Worm (Caenorhabditis elegans): Measurements from ENCODE around the gene cyn-2.
A peak's percentile ranks its signal among the peaks of the same experiment; 100 is the strongest.

Gene cyn-2

DNA sequence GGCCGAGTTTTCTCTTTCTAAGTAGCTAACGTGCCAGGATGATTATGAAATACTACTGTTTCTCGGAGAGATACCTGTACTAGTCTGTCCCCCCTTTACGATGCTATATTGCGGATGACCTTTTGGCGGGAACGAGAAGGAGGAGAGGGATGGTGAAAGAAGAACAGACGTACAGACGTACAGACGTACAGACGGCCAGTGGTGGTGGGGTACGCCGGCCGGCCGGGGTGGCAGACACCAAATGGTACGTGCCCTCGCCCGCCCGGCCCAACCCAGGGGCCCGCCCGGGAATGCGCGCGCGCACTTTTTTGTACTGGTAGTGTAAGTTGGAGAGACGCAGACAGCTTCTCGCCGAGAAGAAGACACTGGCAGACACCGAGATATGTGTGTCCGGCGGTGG lies 28.6 kb downstream of the cyn-2 start (continued):
- TF ChIP-seq lsl-1 (GFP tag; optimal IDR thresholded peaks at IDR 0.05) (no peak), madf-6 (GFP tag; IDR thresholded peaks at IDR 0.05) (peak; percentile 36; the same call in 1 of the 2 replicates), attf-5 (GFP tag; optimal IDR thresholded peaks at IDR 0.05) (no peak), athp-1 (tag; optimal IDR thresholded peaks at IDR 0.05) (no peak), atf-7 (tag; optimal IDR thresholded peaks at IDR 0.05) (no peak), Y67H2A.10 (GFP tag; conservative IDR thresholded peaks at IDR 0.05) (no peak), ceh-91 (GFP tag; IDR thresholded peaks at IDR 0.05) (no peak), sptf-2 (GFP tag; optimal IDR thresholded peaks at IDR 0.05) (no peak), sea-2 (GFP tag; IDR thresholded peaks at IDR 0.05) (no peak), repo-1 (tag; optimal IDR thresholded peaks at IDR 0.05) (peak; percentile 48), dpl-1 (GFP tag; optimal IDR thresholded peaks at IDR 0.05) (no peak), C06A6.2 (GFP tag; conservative IDR thresholded peaks at IDR 0.05) (peak; percentile 45; the same call in 1 of the 2 replicates), cebp-1 (GFP tag; IDR thresholded peaks at IDR 0.05) (no peak; the same call in 1 of the 2 replicates), cebp-1 (tag; optimal IDR thresholded peaks at IDR 0.05) (peak; percentile 60), ztf-26 (tag; optimal IDR thresholded peaks at IDR 0.05) (peak; percentile 33), hlh-26 (GFP tag; conservative IDR thresholded peaks at IDR 0.05) (no peak), mxl-1 (tag; optimal IDR thresholded peaks at IDR 0.05) (no peak), somi-1 (GFP tag; optimal IDR thresholded peaks at IDR 0.05) (peak; percentile 5), lin-26 (GFP tag; IDR thresholded peaks at IDR 0.05) (0 out of 2 replicates have a peak, but pooled peaks have one; percentile 33), aptf-2 (GFP tag; conservative IDR thresholded peaks at IDR 0.05) (no peak), ets-4 (GFP tag; optimal IDR thresholded peaks at IDR 0.05) (no peak), him-1 (tag; optimal IDR thresholded peaks at IDR 0.05) (no peak), nfyb-1 (GFP tag; IDR thresholded peaks at IDR 0.05) (0 out of 2 replicates have a peak, but pooled peaks have one; percentile 14), akir-1 (GFP tag; optimal IDR thresholded peaks at IDR 0.05) (peak; percentile 74), ceh-27 (GFP tag; optimal IDR thresholded peaks at IDR 0.05) (no peak), ztf-28 (GFP tag; IDR thresholded peaks at IDR 0.05) (0 out of 2 replicates have a peak, but pooled peaks have one; percentile 55), ceh-40 (GFP tag; IDR thresholded peaks at IDR 0.05) (no peak), ztf-6 (GFP tag; IDR thresholded peaks at IDR 0.05) (no peak), let-526 (GFP tag; IDR thresholded peaks at IDR 0.05) (no peak), hmg-1.2 (GFP tag; IDR thresholded peaks at IDR 0.05) (peak; percentile 25; the same call in 1 of the 2 replicates), egl-18 (GFP tag; IDR thresholded peaks at IDR 0.05) (no peak), cebp-2 (GFP tag; IDR thresholded peaks at IDR 0.05) (0 out of 2 replicates have a peak, but pooled peaks have one; percentile 59), K12H6.12 (tag; optimal IDR thresholded peaks at IDR 0.05) (peak; percentile 52), bed-2 (GFP tag; IDR thresholded peaks at IDR 0.05) (peak; percentile 27; the same call in 1 of the 2 replicates), F23B12.7 (tag; optimal IDR thresholded peaks at IDR 0.05; ENCODE audit: insufficient read depth) (no peak), Y56A3A.18 (GFP tag; IDR thresholded peaks at IDR 0.05) (no peak), hsf-1 (GFP tag; IDR thresholded peaks at IDR 0.05) (0 out of 2 replicates have a peak, but pooled peaks have one; percentile 50), hmg-20 (GFP tag; IDR thresholded peaks at IDR 0.05) (no peak), F39B2.1 (GFP tag; IDR thresholded peaks at IDR 0.05) (no peak), die-1 (tag; optimal IDR thresholded peaks at IDR 0.05) (peak; percentile 7), ceh-58 (GFP tag; IDR thresholded peaks at IDR 0.05) (no peak), F52B5.7 (tag; optimal IDR thresholded peaks at IDR 0.05) (peak; percentile 35), ztf-18 (tag; optimal IDR thresholded peaks at IDR 0.05) (no peak), zim-3 (tag; optimal IDR thresholded peaks at IDR 0.05) (no peak), Y79H2A.3 (GFP tag; conservative IDR thresholded peaks at IDR 0.05) (no peak), dox-1 (GFP tag; IDR thresholded peaks at IDR 0.05) (peak; percentile 34; the same call in 1 of the 2 replicates), nhr-27 (tag; optimal IDR thresholded peaks at IDR 0.05) (no peak), ztf-3 (GFP tag; optimal IDR thresholded peaks at IDR 0.05) (no peak), ceh-79 (tag; optimal IDR thresholded peaks at IDR 0.05) (peak; percentile 27), attf-3 (GFP tag; conservative IDR thresholded peaks at IDR 0.05) (no peak)
